Fruit fly (Drosophila melanogaster): ENCODE results near the gene CG9547.

The CG9547 gene

dm6 chr2L:6471978-6472776 lies 22.2 kb downstream of the CG9547 start (continued):
- TF ChIP-seq CG1792 (GFP tag; optimal IDR thresholded peaks at IDR 0.05) (no peak), Hr39 (optimal IDR thresholded peaks at IDR 0.05) (no peak), CG30403 (GFP tag; optimal IDR thresholded peaks at IDR 0.05) (peak; percentile 36), CG3281 (GFP tag; optimal IDR thresholded peaks at IDR 0.05) (no peak), dpn (GFP tag; optimal IDR thresholded peaks at IDR 0.05) (no peak), Nf-YC (tag; optimal IDR thresholded peaks at IDR 0.05) (no peak), Poxn (GFP tag; IDR thresholded peaks at IDR 0.05) (no peak), D19B (GFP tag; optimal IDR thresholded peaks at IDR 0.05) (peak; percentile 92), NC2α (GFP tag; optimal IDR thresholded peaks at IDR 0.05) (no peak), cato (GFP tag; optimal IDR thresholded peaks at IDR 0.05; ENCODE audit: borderline replicate concordance) (no peak), kni (GFP tag; optimal IDR thresholded peaks at IDR 0.05) (no peak), Hmx (GFP tag; optimal IDR thresholded peaks at IDR 0.05) (no peak), CG43689 (GFP tag; IDR thresholded peaks at IDR 0.05) (no peak), slp2 (GFP tag; optimal IDR thresholded peaks at IDR 0.05) (no peak), pho (GFP tag; optimal IDR thresholded peaks at IDR 0.05) (no peak), stc (GFP tag; IDR thresholded peaks at IDR 0.05) (no peak), dmrt99B (tag; optimal IDR thresholded peaks at IDR 0.05) (peak; percentile 55), grn (GFP tag; optimal IDR thresholded peaks at IDR 0.05) (no peak), CHES-1-like (GFP tag; optimal IDR thresholded peaks at IDR 0.05) (no peak), danr (GFP tag; IDR thresholded peaks at IDR 0.05) (no peak), pzg (GFP tag; optimal IDR thresholded peaks at IDR 0.05) (no peak), Sox102F (GFP tag; optimal IDR thresholded peaks at IDR 0.05) (peak; percentile 11), sim (GFP tag; IDR thresholded peaks at IDR 0.05) (no peak), fd102C (GFP tag; optimal IDR thresholded peaks at IDR 0.05) (no peak), onecut (GFP tag; IDR thresholded peaks at IDR 0.05) (no peak), Blimp-1 (GFP tag; optimal IDR thresholded peaks at IDR 0.05) (no peak), exex (tag; optimal IDR thresholded peaks at IDR 0.05) (no peak), Oaz (GFP tag; IDR thresholded peaks at IDR 0.05) (no peak), CG34376 (GFP tag; optimal IDR thresholded peaks at IDR 0.05) (no peak), pita (GFP tag; optimal IDR thresholded peaks at IDR 0.05) (no peak), CG16813 (GFP tag; IDR thresholded peaks at IDR 0.05; ENCODE audit: partially characterized antibody) (no peak), unpg (GFP tag; optimal IDR thresholded peaks at IDR 0.05) (peak; percentile 5), CG31224 (GFP tag; IDR thresholded peaks at IDR 0.05) (peak; percentile 80), CG15269 (tag; optimal IDR thresholded peaks at IDR 0.05) (peak; percentile 47), h (optimal IDR thresholded peaks at IDR 0.05) (no peak), Dad (GFP tag; optimal IDR thresholded peaks at IDR 0.05) (no peak), Rx (GFP tag; IDR thresholded peaks at IDR 0.05) (no peak), bigmax (GFP tag; optimal IDR thresholded peaks at IDR 0.05) (no peak), CG3407 (GFP tag; optimal IDR thresholded peaks at IDR 0.05) (no peak), usp (GFP tag; optimal IDR thresholded peaks at IDR 0.05) (no peak), CG8359 (GFP tag; optimal IDR thresholded peaks at IDR 0.05; ENCODE audit: borderline replicate concordance) (no peak), CG1603 (tag; optimal IDR thresholded peaks at IDR 0.05) (no peak), en (GFP tag; optimal IDR thresholded peaks at IDR 0.05) (no peak), GATAe (GFP tag; conservative IDR thresholded peaks at IDR 0.05) (no peak), CG17829 (tag; optimal IDR thresholded peaks at IDR 0.05) (peak; percentile 6), CG34422 (GFP tag; IDR thresholded peaks at IDR 0.05) (peak; percentile 42; the same call in 1 of the 3 replicates), sob (GFP tag; IDR thresholded peaks at IDR 0.05) (0 out of 2 replicates have a peak, but pooled peaks have one; percentile 5), CG32767 (GFP tag; IDR thresholded peaks at IDR 0.05) (no peak), salm (tag; optimal IDR thresholded peaks at IDR 0.05) (no peak), E2f1 (GFP tag; IDR thresholded peaks at IDR 0.05) (no peak), CG13123 (GFP tag; optimal IDR thresholded peaks at IDR 0.05) (no peak)

Measured in whole organism, embryonic.